Worm (Caenorhabditis elegans): ENCODE measurements around the gene srbc-30.

Gene srbc-30

DNA sequence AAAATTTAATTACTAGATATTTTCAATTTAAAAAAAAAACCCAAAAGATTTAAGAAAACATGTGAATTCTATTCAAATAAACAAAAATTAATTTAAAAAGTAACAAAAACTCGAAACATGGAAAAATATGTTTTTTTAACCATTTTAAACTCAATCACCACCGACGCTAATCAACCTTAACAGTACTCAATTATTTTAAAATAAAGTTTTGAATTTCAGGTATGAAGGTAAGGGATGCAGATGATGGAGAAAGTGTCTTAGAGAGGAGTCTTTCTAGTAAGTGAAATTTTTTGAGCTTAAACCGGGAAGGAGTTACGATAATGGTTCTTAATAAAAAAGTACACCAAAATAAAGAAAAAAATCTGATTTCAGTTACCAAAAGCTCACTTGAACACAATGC is 16.7 kb downstream of the srbc-30 start, which contains the start of gene slc-28.1:
Gene slc-28.1 (plus strand): TSS at position 301 of the 400 bp plus-strand sequence.
- no peak for TF ChIP-seq pha-4 (tag; optimal IDR thresholded peaks at IDR 0.05)
- TF ChIP-seq elt-1 (tag; optimal IDR thresholded peaks at IDR 0.05; ENCODE audit: borderline replicate concordance, insufficient read depth): no peak

ce11 chrV:3459919-3460318 is 20.3 kb downstream of the srbc-30 start, which contains the start of gene slc-28.2:
slc-28.2 (plus strand) TSS chrV:3460219.
- TF ChIP-seq pha-4 (tag; optimal IDR thresholded peaks at IDR 0.05): no peak
- TF ChIP-seq blmp-1 (tag; optimal IDR thresholded peaks at IDR 0.05): no peak
- no peak for TF ChIP-seq nhr-12 (tag; optimal IDR thresholded peaks at IDR 0.05)
- TF ChIP-seq drap-1 (GFP tag; optimal IDR thresholded peaks at IDR 0.05): no peak
- no peak for TF ChIP-seq ztf-11 (tag; optimal IDR thresholded peaks at IDR 0.05)
- TF ChIP-seq ham-2 (GFP tag; optimal IDR thresholded peaks at IDR 0.05): no peak
- TF ChIP-seq mab-5 (tag; optimal IDR thresholded peaks at IDR 0.05): no peak
- no peak for TF ChIP-seq nhr-2 (tag; optimal IDR thresholded peaks at IDR 0.05)
- TF ChIP-seq ceh-43 (GFP tag; optimal IDR thresholded peaks at IDR 0.05): no peak

DNA sequence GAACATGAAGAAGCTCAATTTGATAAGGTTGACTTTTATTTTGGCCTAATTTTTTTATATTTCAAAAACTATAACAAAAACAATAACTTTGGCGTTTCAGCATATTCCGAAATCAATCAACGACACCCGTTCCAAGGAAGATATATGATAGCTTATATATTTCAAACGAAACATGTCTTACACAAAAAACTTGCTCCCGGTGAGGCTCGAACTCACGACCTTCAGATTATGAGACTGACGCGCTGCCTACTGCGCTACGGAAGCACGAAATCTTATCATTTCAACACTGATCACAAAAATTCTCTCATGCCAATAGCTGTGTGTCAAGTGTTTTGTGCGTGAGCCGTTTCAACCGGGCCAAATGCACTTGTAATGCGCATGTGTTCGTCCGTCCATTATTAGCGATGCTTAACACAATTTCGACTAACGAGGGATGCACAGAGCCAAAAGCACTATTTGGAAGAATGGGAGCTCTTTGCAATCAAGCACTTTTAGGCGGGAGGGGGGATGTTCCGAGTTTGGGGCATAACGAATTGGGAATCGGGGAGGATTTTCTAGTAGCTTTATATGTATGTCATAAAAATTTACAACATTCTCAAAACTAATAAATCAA is 25.0 kb downstream of the srbc-30 start:
- no peak for TF ChIP-seq unc-120 (tag; optimal IDR thresholded peaks at IDR 0.05; ENCODE audit: poor library complexity, severe bottlenecking)
- no peak for TF ChIP-seq flh-1 (GFP tag; optimal IDR thresholded peaks at IDR 0.05)
- no peak for TF ChIP-seq mep-1 (tag; optimal IDR thresholded peaks at IDR 0.05)
- no peak for TF ChIP-seq unc-39 (tag; optimal IDR thresholded peaks at IDR 0.05)
- peak; percentile 93 for TF ChIP-seq ces-1 (GFP tag; optimal IDR thresholded peaks at IDR 0.05)
- no peak for TF ChIP-seq nhr-76 (tag; optimal IDR thresholded peaks at IDR 0.05)

DNA sequence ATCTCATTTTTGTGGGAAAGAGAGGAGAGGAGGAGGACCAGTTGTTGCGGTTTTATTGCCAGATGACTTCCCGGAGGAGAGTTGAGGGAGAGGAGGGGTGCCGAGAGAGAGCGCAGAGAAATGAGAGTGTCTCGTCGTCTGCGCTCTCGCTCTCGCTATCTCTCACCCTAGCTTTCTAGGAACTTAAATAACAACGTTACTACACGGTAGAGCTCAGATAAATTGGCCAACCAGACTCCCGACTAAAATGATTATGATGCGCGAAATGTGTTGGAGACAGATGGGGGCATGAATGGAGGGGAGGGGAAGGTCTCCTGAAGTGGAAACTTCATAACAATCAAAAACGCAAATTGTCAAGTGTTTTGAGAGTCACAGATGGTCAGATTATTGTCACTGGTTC is 25.6 kb downstream of the srbc-30 start:
- peak; percentile 44 for TF ChIP-seq cnd-1 (tag; optimal IDR thresholded peaks at IDR 0.05)
- TF ChIP-seq ces-1 (GFP tag; optimal IDR thresholded peaks at IDR 0.05): peak; percentile 93
- TF ChIP-seq hlh-1 (tag; optimal IDR thresholded peaks at IDR 0.05): peak; percentile 76
- no peak for TF ChIP-seq sptf-1 (tag; optimal IDR thresholded peaks at IDR 0.05)
- peak; percentile 32 for TF ChIP-seq lin-13 (tag; optimal IDR thresholded peaks at IDR 0.05)
- TF ChIP-seq nhr-76 (tag; optimal IDR thresholded peaks at IDR 0.05): no peak

- TF ChIP-seq lsy-2 (tag; optimal IDR thresholded peaks at IDR 0.05): no peak
- no peak for TF ChIP-seq M03D4.4 (tag; optimal IDR thresholded peaks at IDR 0.05)
- peak; percentile 94 for TF ChIP-seq ces-1 (GFP tag; optimal IDR thresholded peaks at IDR 0.05)
- no peak for TF ChIP-seq unc-39 (tag; optimal IDR thresholded peaks at IDR 0.05)
- TF ChIP-seq drap-1 (GFP tag; optimal IDR thresholded peaks at IDR 0.05): no peak
- no peak for TF ChIP-seq ceh-39 (tag; optimal IDR thresholded peaks at IDR 0.05)
These were observed 27.8 kb downstream of the srbc-30 start for ce11 chrV:3452489-3452888.

DNA sequence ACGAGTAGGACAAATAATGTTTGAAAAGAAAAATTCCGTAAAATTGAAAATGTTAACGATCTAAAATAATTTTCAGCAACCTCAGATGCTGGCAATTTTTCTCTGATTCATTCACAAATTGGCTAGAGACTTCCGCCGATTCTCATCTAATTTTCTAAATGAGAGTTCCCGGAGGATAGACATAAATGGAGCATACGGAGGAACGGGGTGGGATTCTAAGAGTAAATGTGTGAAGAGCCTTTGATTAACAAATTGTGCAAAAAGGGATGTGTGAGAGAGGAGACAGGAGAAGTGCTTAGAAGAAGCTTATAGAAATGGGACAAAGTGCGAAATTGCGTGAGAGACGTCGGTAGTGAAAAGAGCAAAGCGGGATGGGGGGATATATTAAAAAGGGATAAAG is 28.6 kb downstream of the srbc-30 start:
- TF ChIP-seq ces-1 (GFP tag; optimal IDR thresholded peaks at IDR 0.05): peak; percentile 92
- TF ChIP-seq lin-13 (tag; optimal IDR thresholded peaks at IDR 0.05): no peak

DNA sequence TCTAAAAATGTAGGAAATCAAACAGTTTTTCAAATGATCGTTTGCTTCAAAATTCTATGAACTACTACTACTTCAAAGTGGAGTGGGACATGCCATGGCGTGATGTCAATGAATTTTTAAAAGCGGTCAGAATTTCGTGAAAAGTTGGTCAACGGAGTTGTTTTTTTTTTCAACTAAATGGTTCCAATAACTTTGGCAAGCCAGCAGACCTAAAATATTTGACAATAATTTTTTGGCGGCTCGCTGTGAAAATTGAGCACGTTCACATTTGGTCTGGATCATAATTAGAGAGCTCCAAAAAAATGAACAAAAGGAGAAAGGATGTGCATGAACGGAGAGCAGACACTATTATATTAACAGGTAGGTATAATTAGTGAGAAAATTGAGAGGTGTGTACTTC is 29.9 kb downstream of the srbc-30 start:
- TF ChIP-seq sptf-1 (tag; optimal IDR thresholded peaks at IDR 0.05) (peak; percentile 7), ces-1 (GFP tag; optimal IDR thresholded peaks at IDR 0.05) (no peak), flh-1 (GFP tag; optimal IDR thresholded peaks at IDR 0.05) (no peak)

DNA sequence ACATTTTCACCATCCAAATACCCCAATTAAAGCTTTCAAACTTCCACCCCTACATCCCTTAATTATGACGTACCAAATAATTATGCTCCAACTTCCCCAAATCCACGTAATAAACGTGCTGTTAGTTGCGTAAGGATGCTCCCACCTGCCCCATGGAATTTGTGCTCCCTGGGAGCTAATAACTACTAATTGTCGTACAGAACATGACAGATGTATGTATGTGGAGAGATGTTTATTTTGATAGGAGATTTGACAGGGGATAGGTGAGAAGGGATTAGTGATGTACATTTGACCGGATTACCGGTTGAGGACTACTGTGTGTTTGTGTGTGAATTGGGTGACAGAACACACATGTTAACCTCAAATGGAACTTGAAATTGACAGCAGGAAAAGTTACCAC is 30.4 kb downstream of the srbc-30 start:
- no peak for TF ChIP-seq snpc-4 (tag; optimal IDR thresholded peaks at IDR 0.05)
- TF ChIP-seq blmp-1 (tag; optimal IDR thresholded peaks at IDR 0.05): no peak
- TF ChIP-seq flh-1 (GFP tag; optimal IDR thresholded peaks at IDR 0.05): no peak
- TF ChIP-seq unc-62 (GFP tag; optimal IDR thresholded peaks at IDR 0.05): no peak
- TF ChIP-seq nhr-76 (tag; optimal IDR thresholded peaks at IDR 0.05): no peak
- TF ChIP-seq elt-3 (tag; optimal IDR thresholded peaks at IDR 0.05): no peak
- no peak for TF ChIP-seq mep-1 (tag; optimal IDR thresholded peaks at IDR 0.05)
- no peak for TF ChIP-seq drap-1 (GFP tag; optimal IDR thresholded peaks at IDR 0.05)
- TF ChIP-seq lsy-2 (tag; optimal IDR thresholded peaks at IDR 0.05): no peak
- no peak for TF ChIP-seq ham-2 (GFP tag; optimal IDR thresholded peaks at IDR 0.05)
- TF ChIP-seq sem-2 (GFP tag; optimal IDR thresholded peaks at IDR 0.05): no peak
- TF ChIP-seq ces-1 (GFP tag; optimal IDR thresholded peaks at IDR 0.05): no peak
- TF ChIP-seq ceh-39 (tag; optimal IDR thresholded peaks at IDR 0.05): no peak
- TF ChIP-seq cnd-1 (tag; optimal IDR thresholded peaks at IDR 0.05): peak; percentile 65
- TF ChIP-seq hlh-1 (tag; optimal IDR thresholded peaks at IDR 0.05): no peak
- TF ChIP-seq nhr-2 (tag; optimal IDR thresholded peaks at IDR 0.05): peak; percentile 92
- TF ChIP-seq ztf-11 (tag; optimal IDR thresholded peaks at IDR 0.05): no peak
- TF ChIP-seq unc-39 (tag; optimal IDR thresholded peaks at IDR 0.05): no peak
- no peak for TF ChIP-seq lin-13 (tag; optimal IDR thresholded peaks at IDR 0.05)
- no peak for TF ChIP-seq elt-1 (tag; optimal IDR thresholded peaks at IDR 0.05; ENCODE audit: borderline replicate concordance, insufficient read depth)
- no peak for TF ChIP-seq tbx-8 (GFP tag; optimal IDR thresholded peaks at IDR 0.05)
- TF ChIP-seq zip-8 (tag; optimal IDR thresholded peaks at IDR 0.05): peak; percentile 62
- TF ChIP-seq pha-4 (tag; optimal IDR thresholded peaks at IDR 0.05): no peak
- TF ChIP-seq ceh-83 (GFP tag; optimal IDR thresholded peaks at IDR 0.05): no peak
- no peak for TF ChIP-seq M03D4.4 (tag; optimal IDR thresholded peaks at IDR 0.05)
- no peak for TF ChIP-seq mab-5 (tag; optimal IDR thresholded peaks at IDR 0.05)
- TF ChIP-seq nhr-237 (tag; optimal IDR thresholded peaks at IDR 0.05): no peak
- no peak for TF ChIP-seq unc-120 (tag; optimal IDR thresholded peaks at IDR 0.05; ENCODE audit: poor library complexity, severe bottlenecking)
- TF ChIP-seq lin-32 (GFP tag; optimal IDR thresholded peaks at IDR 0.05): no peak
- TF ChIP-seq nhr-12 (tag; optimal IDR thresholded peaks at IDR 0.05): no peak
